Worm (Caenorhabditis elegans) whole organism, late embryonic: Measurements from ENCODE around the gene acs-5.

Source experiments
- F13H6.1 ChIP-seq: sonication (generic microtip); optimal IDR thresholded peaks from 2 replicates; lab custom pipeline; 2016; ENCODE audit warnings: missing genetic modification characterization, missing compliant biosample characterization
- T23F11.4 ChIP-seq: fragments of 200-800 bp; sonication (Bioruptor generic); optimal IDR thresholded peaks from 2 replicates; lab custom pipeline; 2018; ENCODE audit warnings: mild to moderate bottlenecking, missing genetic modification characterization, missing compliant biosample characterization
- ama-1 ChIP-seq: fragments of 150-350 bp; optimal IDR thresholded peaks from 2 replicates; lab custom pipeline; 2014
- ceh-14 ChIP-seq: sonication (generic microtip); optimal IDR thresholded peaks from 2 replicates; lab custom pipeline; 2016; ENCODE audit warnings: missing genotype, missing genetic modification characterization, missing compliant biosample characterization
- ceh-18 ChIP-seq: sonication (generic microtip); optimal IDR thresholded peaks from 2 replicates; lab custom pipeline; 2016; ENCODE audit warnings: missing genetic modification characterization, missing compliant biosample characterization
- ceh-2 ChIP-seq: sonication (generic microtip); optimal IDR thresholded peaks from 2 replicates; lab custom pipeline; 2016; ENCODE audit warnings: missing genotype, missing genetic modification characterization, missing compliant biosample characterization
- ceh-30 ChIP-seq: fragments of 150-350 bp; optimal IDR thresholded peaks from 2 replicates; lab custom pipeline; 2014; ENCODE audit warnings: missing biosample characterization, missing genetic modification characterization
- ceh-31 ChIP-seq: sonication (generic microtip); optimal IDR thresholded peaks from 2 replicates; lab custom pipeline; 2016; ENCODE audit warnings: missing genetic modification characterization, missing compliant biosample characterization
- ceh-6 ChIP-seq: fragments of 200-800 bp; sonication (Bioruptor generic); optimal IDR thresholded peaks from 2 replicates; lab custom pipeline; 2018; ENCODE audit warnings: mild to moderate bottlenecking, missing genetic modification characterization, missing compliant biosample characterization
- ceh-9 ChIP-seq: sonication (generic microtip); optimal IDR thresholded peaks from 2 replicates; lab custom pipeline; 2016; ENCODE audit warnings: mild to moderate bottlenecking, missing genetic modification characterization, inconsistent platforms, missing compliant biosample characterization
- dmd-4 ChIP-seq: sonication (generic microtip); optimal IDR thresholded peaks from 2 replicates; lab custom pipeline; 2016; ENCODE audit warnings: borderline replicate concordance, missing genetic modification characterization, missing compliant biosample characterization
- elt-2 ChIP-seq: sonication (generic microtip); optimal IDR thresholded peaks from 2 replicates; lab custom pipeline; 2016; ENCODE audit warnings: missing genetic modification reagents, missing genetic modification characterization, missing compliant biosample characterization
- elt-4 ChIP-seq: sonication (generic microtip); optimal IDR thresholded peaks from 2 replicates; lab custom pipeline; 2016; ENCODE audit warnings: missing genetic modification characterization, missing compliant biosample characterization
- ets-4 ChIP-seq: sonication (generic microtip); optimal IDR thresholded peaks from 2 replicates; lab custom pipeline; 2016; ENCODE audit warnings: missing genetic modification characterization, missing compliant biosample characterization
- hlh-13 ChIP-seq: fragments of 200-800 bp; sonication (Bioruptor generic); optimal IDR thresholded peaks from 2 replicates; lab custom pipeline; 2018; ENCODE audit warnings: mild to moderate bottlenecking, missing genetic modification characterization, missing compliant biosample characterization
- hlh-8 ChIP-seq: sonication (generic microtip); optimal IDR thresholded peaks from 2 replicates; lab custom pipeline; 2016; ENCODE audit warnings: missing genotype, missing genetic modification characterization, missing compliant biosample characterization
- madf-2 ChIP-seq: sonication (generic microtip); optimal IDR thresholded peaks from 2 replicates; lab custom pipeline; 2017; ENCODE audit warnings: missing genetic modification characterization, missing compliant biosample characterization
- mec-3 ChIP-seq: sonication (generic microtip); optimal IDR thresholded peaks from 2 replicates; lab custom pipeline; 2016; ENCODE audit warnings: borderline replicate concordance, missing genetic modification characterization, missing compliant biosample characterization
- nfya-1 ChIP-seq: sonication (generic microtip); optimal IDR thresholded peaks from 2 replicates; lab custom pipeline; 2017; ENCODE audit warnings: missing genetic modification characterization, mild to moderate bottlenecking, missing compliant biosample characterization, antibody characterized with exemption, moderate library complexity
- nhr-11 ChIP-seq: fragments of 150-350 bp; optimal IDR thresholded peaks from 2 replicates; lab custom pipeline; 2014; ENCODE audit warnings: missing biosample characterization, missing genetic modification characterization
- nhr-232 ChIP-seq: sonication (generic microtip); optimal IDR thresholded peaks from 2 replicates; lab custom pipeline; 2016; ENCODE audit warnings: missing genetic modification characterization, missing compliant biosample characterization
- odd-2 ChIP-seq: sonication (generic microtip); optimal IDR thresholded peaks from 2 replicates; lab custom pipeline; 2017; ENCODE audit warnings: antibody characterized with exemption, mild to moderate bottlenecking, missing genetic modification characterization, missing compliant biosample characterization
- pag-3 ChIP-seq: sonication (generic microtip); optimal IDR thresholded peaks from 2 replicates; lab custom pipeline; 2016; ENCODE audit warnings: missing compliant biosample characterization, missing genetic modification characterization, borderline replicate concordance
- pax-1 ChIP-seq: fragments of 150-350 bp; optimal IDR thresholded peaks from 2 replicates; lab custom pipeline; 2014; ENCODE audit warnings: missing biosample characterization, missing genetic modification characterization
- pha-2 ChIP-seq: sonication (generic microtip); optimal IDR thresholded peaks from 2 replicates; lab custom pipeline; 2017; ENCODE audit warnings: mild to moderate bottlenecking, missing genetic modification characterization, missing compliant biosample characterization
- pha-4 ChIP-seq: fragments of 150-350 bp; optimal IDR thresholded peaks from 2 replicates; lab custom pipeline; 2018; ENCODE audit warnings: missing biosample characterization, missing genetic modification reagents, missing genetic modification characterization
- ref-2 ChIP-seq: sonication (generic microtip); optimal IDR thresholded peaks from 2 replicates; lab custom pipeline; 2016; ENCODE audit warnings: missing genetic modification characterization, missing compliant biosample characterization
- sdc-2 ChIP-seq: sonication (generic microtip); optimal IDR thresholded peaks from 2 replicates; lab custom pipeline; 2016; ENCODE audit warnings: missing genotype, missing genetic modification characterization, missing compliant biosample characterization
- sox-2 ChIP-seq: fragments of 200-800 bp; sonication (Bioruptor generic); IDR thresholded peaks from 2 replicates; pipeline ENCODE4 v1.3.6; 2022; ENCODE audit warnings: missing genetic modification reagents, missing genetic modification characterization, missing compliant biosample characterization
- sox-4 ChIP-seq: sonication (generic microtip); optimal IDR thresholded peaks from 2 replicates; lab custom pipeline; 2017; ENCODE audit warnings: mild to moderate bottlenecking, missing genetic modification characterization, inconsistent platforms, missing compliant biosample characterization
- syd-9 ChIP-seq: sonication (generic microtip); optimal IDR thresholded peaks from 2 replicates; lab custom pipeline; 2016; ENCODE audit warnings: mild to moderate bottlenecking, missing genetic modification characterization, moderate library complexity, missing compliant biosample characterization
- tbx-7 ChIP-seq: sonication (generic microtip); optimal IDR thresholded peaks from 2 replicates; lab custom pipeline; 2016; ENCODE audit warnings: missing genotype, missing genetic modification characterization, missing compliant biosample characterization
- unc-3 ChIP-seq, 2 experiments: fragments of 200-800 bp in 1 of 2; sonication (Bioruptor generic) in 1 of 2; sonication (generic microtip) in 1 of 2; conservative IDR thresholded peaks in 1 of 2; optimal IDR thresholded peaks in 1 of 2; 2 replicates each; pipeline versions ENCODE4 v1.3.6 to Lab custom; 2016 to 2022; ENCODE audit warnings: missing compliant biosample characterization in 2 of 2, missing genetic modification characterization in 2 of 2, missing genetic modification reagents in 1 of 2
- unc-55 ChIP-seq: sonication (generic microtip); optimal IDR thresholded peaks from 2 replicates; lab custom pipeline; 2017; ENCODE audit warnings: missing biosample characterization, missing genetic modification reagents, missing genetic modification characterization
- ztf-16 ChIP-seq: sonication (generic microtip); optimal IDR thresholded peaks from 2 replicates; lab custom pipeline; 2017; ENCODE audit warnings: missing genetic modification characterization, missing compliant biosample characterization

The acs-5 gene

DNA sequence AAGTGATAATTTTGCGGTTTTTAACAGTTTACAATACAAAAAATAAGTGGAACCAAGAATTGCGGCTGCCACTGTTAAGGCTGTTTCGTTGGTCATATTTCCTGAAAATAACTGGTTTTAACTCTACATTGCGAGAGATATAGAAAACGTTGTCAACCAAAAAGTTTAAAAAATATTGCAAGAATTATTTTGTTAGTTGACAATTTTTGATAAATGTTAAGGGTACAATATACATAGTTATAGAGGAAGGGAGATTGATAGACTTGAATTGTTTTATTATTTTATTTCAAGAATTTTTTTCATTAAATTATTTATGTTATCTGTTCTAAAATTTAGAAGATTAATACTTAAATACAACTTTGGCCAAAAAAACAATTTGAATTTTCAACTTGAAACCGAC lies at the start of gene acs-5:
acs-5 (minus strand) TSS at position 101 of the 400 bp plus-strand sequence.
- no peak for TF ChIP-seq dmd-4
- no peak for TF ChIP-seq unc-55 (GFP tag; lab: Kevin White, UChicago)
- no peak for TF ChIP-seq elt-4 (tag; lab: Kevin White, UChicago)
- TF ChIP-seq hlh-13 (GFP tag; lab: Kevin White, UChicago), result no peak
- no peak for TF ChIP-seq ceh-31 (tag; lab: Kevin White, UChicago)
- TF ChIP-seq odd-2 (tag; lab: Kevin White, UChicago), result no peak
- no peak for TF ChIP-seq syd-9 (tag; lab: Kevin White, UChicago)
- TF ChIP-seq ceh-14 (tag; lab: Kevin White, UChicago), result no peak
- TF ChIP-seq elt-2 (tag; lab: Kevin White, UChicago), result no peak
- no peak for TF ChIP-seq sox-4 (tag; lab: Kevin White, UChicago)

DNA sequence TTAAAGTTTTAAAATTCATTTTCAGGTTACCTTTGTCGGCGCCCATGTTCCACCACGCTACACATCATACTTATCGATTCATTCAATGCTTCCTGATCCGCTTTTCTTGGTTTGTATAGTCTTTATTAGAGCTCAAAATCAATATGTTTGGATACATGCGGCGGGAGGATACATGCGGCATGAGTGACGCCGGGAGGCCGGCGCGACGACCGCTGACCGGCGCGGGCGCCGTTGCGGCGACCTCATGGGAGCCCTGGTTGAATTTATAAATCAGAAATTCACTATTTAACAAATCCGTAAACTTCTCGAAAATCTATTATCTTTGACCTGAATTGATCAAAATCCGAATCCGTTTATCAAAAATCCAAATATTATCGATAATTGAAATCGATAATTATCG lies 38.4 kb upstream of the acs-5 start:
- TF ChIP-seq sdc-2 (tag; lab: Kevin White, UChicago) (no peak), ceh-30 (tag; lab: Kevin White, UChicago) (no peak), nhr-232 (tag; lab: Kevin White, UChicago) (no peak), ceh-31 (tag; lab: Kevin White, UChicago) (no peak), hlh-13 (GFP tag; lab: Kevin White, UChicago) (no peak), ztf-16 (tag; lab: Kevin White, UChicago) (no peak), odd-2 (tag; lab: Kevin White, UChicago) (no peak), tbx-7 (no peak), mec-3 (tag; lab: Kevin White, UChicago) (no peak), ceh-9 (tag; lab: Kevin White, UChicago) (no peak), unc-3 (GFP tag; conservative IDR thresholded peaks at IDR 0.05; lab: Robert Waterston, UW) (no peak), unc-3 (tag; optimal IDR thresholded peaks at IDR 0.05; lab: Kevin White, UChicago) (no peak)

DNA sequence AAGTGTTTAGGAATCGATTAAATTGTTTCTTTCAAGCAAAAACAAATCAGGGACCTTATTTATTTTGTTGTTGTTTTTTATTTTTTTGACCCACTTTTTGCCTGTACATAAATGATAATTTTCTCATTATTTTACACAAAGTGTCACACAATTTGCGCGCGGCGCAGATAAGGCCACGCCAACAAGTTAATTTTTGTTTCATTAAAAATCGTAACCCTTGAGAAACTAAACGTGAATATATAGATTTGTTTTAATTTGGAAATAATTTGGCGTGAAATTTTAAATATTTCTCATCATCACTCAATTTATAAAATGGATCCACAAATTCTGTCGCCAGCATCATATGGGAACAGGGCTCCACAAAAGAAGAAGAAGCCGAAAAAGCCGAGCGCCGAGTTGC lies 37.2 kb upstream of the acs-5 start, which contains the start of gene T05D4.5:
T05D4.5 (plus strand) TSS at position 301 of the 400 bp plus-strand sequence.
- TF ChIP-seq nfya-1 (tag; lab: Kevin White, UChicago) (no peak), sdc-2 (tag; lab: Kevin White, UChicago) (no peak), ama-1 (lab: Kevin White, UChicago) (no peak), madf-2 (tag; lab: Kevin White, UChicago) (no peak), pha-4 (tag; lab: Kevin White, UChicago) (no peak), unc-3 (GFP tag; conservative IDR thresholded peaks at IDR 0.05; lab: Robert Waterston, UW) (no peak), unc-3 (tag; optimal IDR thresholded peaks at IDR 0.05; lab: Kevin White, UChicago) (no peak), ref-2 (tag; lab: Kevin White, UChicago) (no peak), hlh-8 (tag; lab: Kevin White, UChicago) (no peak), pag-3 (tag; lab: Kevin White, UChicago) (no peak)
- TF ChIP-seq, all 69 proteins: peak for 0

DNA sequence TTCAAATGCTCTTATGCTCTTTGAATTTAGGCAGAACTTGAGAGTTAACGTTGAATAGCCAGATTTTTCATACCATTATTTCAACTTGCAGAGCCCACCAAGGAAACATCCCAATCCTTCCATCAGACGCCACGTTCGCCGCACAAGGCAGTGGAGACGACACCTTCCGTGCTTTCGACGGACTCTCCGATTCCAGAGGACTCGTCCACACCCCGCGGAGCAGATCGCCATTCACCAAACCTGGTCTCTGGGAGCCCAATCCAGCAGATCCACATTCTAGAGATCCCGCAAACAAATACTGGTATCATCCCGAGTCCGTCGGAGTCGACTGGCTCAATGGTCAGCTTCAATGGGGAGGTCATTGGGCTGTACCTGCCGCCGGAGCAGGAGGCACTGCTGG lies 36.7 kb upstream of the acs-5 start:
- no peak for TF ChIP-seq elt-2 (tag; lab: Kevin White, UChicago)
- no peak for TF ChIP-seq pag-3 (tag; lab: Kevin White, UChicago)
- no peak for TF ChIP-seq pax-1 (tag; lab: Kevin White, UChicago)
- no peak for TF ChIP-seq nhr-11
- TF ChIP-seq ceh-2 (tag; lab: Kevin White, UChicago), result no peak
- TF ChIP-seq ceh-14 (tag; lab: Kevin White, UChicago), result no peak
- TF ChIP-seq ceh-6, result no peak
- TF ChIP-seq, all 69 proteins: peak for 0

DNA sequence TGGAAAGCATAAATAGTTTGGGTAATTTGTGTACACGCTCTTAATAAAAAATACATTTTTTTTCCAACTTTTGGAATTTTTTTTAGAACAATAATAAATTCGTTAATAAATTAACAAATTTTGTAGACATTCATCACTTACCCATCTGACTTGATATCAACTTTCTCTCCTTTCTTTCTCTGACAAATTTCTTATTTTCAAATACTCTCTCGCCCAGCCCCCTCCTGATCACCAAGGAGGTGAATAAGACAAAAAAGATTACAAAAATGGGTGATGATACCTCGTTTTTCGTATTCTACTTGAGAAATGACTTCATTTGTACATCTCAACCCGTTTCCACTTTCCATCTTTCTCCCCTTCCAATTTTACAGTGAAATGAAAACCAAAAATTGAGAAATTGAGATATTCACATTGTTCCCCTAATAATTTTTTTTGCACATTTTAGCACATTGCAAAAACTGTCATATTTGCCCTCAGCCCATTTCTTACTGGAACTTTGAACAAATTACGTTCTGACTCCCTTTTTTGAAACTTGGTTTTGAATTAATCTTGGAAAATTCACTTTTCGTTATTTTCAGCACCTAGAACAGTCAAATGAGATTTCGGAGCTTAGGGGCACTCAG lies 32.4 kb upstream of the acs-5 start, which contains the start of gene osm-7:
osm-7 (plus strand) TSS at position 573 of the 623 bp plus-strand sequence.
- TF ChIP-seq pax-1 (tag; lab: Kevin White, UChicago) (no peak), syd-9 (tag; lab: Kevin White, UChicago) (no peak), ceh-18 (tag; lab: Kevin White, UChicago) (no peak), hlh-8 (tag; lab: Kevin White, UChicago) (no peak), ceh-2 (tag; lab: Kevin White, UChicago) (no peak), sox-2 (GFP tag; lab: Robert Waterston, UW) (no peak), F13H6.1 (tag; lab: Kevin White, UChicago) (no peak), ets-4 (tag; lab: Kevin White, UChicago) (no peak), T23F11.4 (GFP tag; lab: Kevin White, UChicago) (no peak), pha-2 (tag; lab: Kevin White, UChicago) (no peak)
